Worm (Caenorhabditis elegans) whole organism, L4 larva: ENCODE measurements around the gene spig-5.
A peak's percentile ranks its signal among the peaks of the same experiment; 100 is the strongest.

Source experiments
- D1046.2 ChIP-seq: fragments of 200-800 bp; sonication (Bioruptor generic); IDR thresholded peaks from 2 replicates; pipeline ENCODE4 v1.3.6; 2022; ENCODE audit warnings: missing genetic modification characterization, missing compliant biosample characterization
- R02D3.7 ChIP-seq: fragments of 150-350 bp; sonication (generic microtip); optimal IDR thresholded peaks from 3 replicates; lab custom pipeline; 2014; ENCODE audit warnings: missing biosample characterization, missing genetic modification characterization
- ZK546.5 ChIP-seq, 2 experiments: sonication (generic microtip); optimal IDR thresholded peaks; 2 replicates each; lab custom pipeline; 2017; ENCODE audit warnings: missing biosample characterization in 2 of 2, missing genetic modification characterization in 2 of 2
- aly-2 ChIP-seq: sonication (generic microtip); optimal IDR thresholded peaks from 2 replicates; lab custom pipeline; 2018; ENCODE audit warnings: missing biosample characterization, missing genetic modification characterization
- daf-12 ChIP-seq: fragments of 150-350 bp; optimal IDR thresholded peaks from 2 replicates; lab custom pipeline; 2014; ENCODE audit warnings: missing biosample characterization, missing genetic modification reagents, missing genetic modification characterization
- dmd-8 ChIP-seq: fragments of 200-800 bp; sonication (Bioruptor generic); IDR thresholded peaks from 2 replicates; pipeline ENCODE4 v1.3.6; 2022; ENCODE audit warnings: missing genetic modification characterization, missing compliant biosample characterization
- dmd-9 ChIP-seq: fragments of 200-800 bp; sonication (Bioruptor generic); IDR thresholded peaks from 2 replicates; pipeline ENCODE4 v1.3.6; 2022; ENCODE audit warnings: missing genetic modification reagents, missing genetic modification characterization, missing compliant biosample characterization
- fkh-10 ChIP-seq: fragments of 150-350 bp; optimal IDR thresholded peaks from 2 replicates; lab custom pipeline; 2014; ENCODE audit warnings: missing biosample characterization, missing genetic modification reagents, missing genetic modification characterization
- hlh-11 ChIP-seq: fragments of 200-800 bp; sonication (Bioruptor generic); optimal IDR thresholded peaks from 2 replicates; lab custom pipeline; 2018; ENCODE audit warnings: mild to moderate bottlenecking, missing genetic modification characterization, missing compliant biosample characterization
- hmg-1.1 ChIP-seq: fragments of 200-800 bp; sonication (Bioruptor generic); IDR thresholded peaks from 2 replicates; pipeline ENCODE4 v1.3.6; 2022; ENCODE audit warnings: missing genetic modification reagents, missing genetic modification characterization, missing compliant biosample characterization
- lin-29 ChIP-seq: fragments of 200-800 bp; sonication (Bioruptor generic); IDR thresholded peaks from 2 replicates; pipeline ENCODE4 v1.3.6; 2022; ENCODE audit warnings: missing genetic modification reagents, missing genetic modification characterization, missing compliant biosample characterization
- lin-39 ChIP-seq: fragments of 150-350 bp; optimal IDR thresholded peaks from 2 replicates; lab custom pipeline; 2014; ENCODE audit warnings: missing biosample characterization, missing genetic modification reagents, missing genetic modification characterization
- mxl-2 ChIP-seq: fragments of 200-800 bp; sonication (Bioruptor generic); conservative IDR thresholded peaks from 2 replicates; pipeline ENCODE4 v1.3.6; 2022; ENCODE audit warnings: missing genetic modification reagents, missing genetic modification characterization, missing compliant biosample characterization
- nhr-28 ChIP-seq: fragments of 150-350 bp; optimal IDR thresholded peaks from 2 replicates; lab custom pipeline; 2014; ENCODE audit warnings: missing biosample characterization, missing genetic modification characterization
- nhr-48 ChIP-seq: sonication (generic microtip); optimal IDR thresholded peaks from 2 replicates; lab custom pipeline; 2016; ENCODE audit warnings: mild to moderate bottlenecking, missing genetic modification characterization, missing compliant biosample characterization
- nhr-76 ChIP-seq: fragments of 150-350 bp; optimal IDR thresholded peaks from 2 replicates; lab custom pipeline; 2014; ENCODE audit warnings: missing biosample characterization, missing genetic modification characterization
- nhr-77 ChIP-seq: fragments of 150-350 bp; optimal IDR thresholded peaks from 2 replicates; lab custom pipeline; 2014; ENCODE audit warnings: missing biosample characterization, missing genetic modification characterization
- set-16 ChIP-seq: fragments of 200-800 bp; sonication (Bioruptor generic); IDR thresholded peaks from 2 replicates; pipeline ENCODE4 v1.3.6; 2022; ENCODE audit warnings: missing genetic modification reagents, missing genetic modification characterization, missing compliant biosample characterization
- unc-62 ChIP-seq, 3 experiments: fragments of 150-350 bp in 1 of 3; sonication (generic microtip); optimal IDR thresholded peaks in 2 of 3; peaks in 1 of 3; 1 replicate in 1 of 3; 2 replicates in 2 of 3; lab custom pipeline; 2014 to 2017; ENCODE audit warnings: missing biosample characterization in 3 of 3, missing genetic modification characterization in 3 of 3, missing genetic modification reagents in 3 of 3, missing genotype in 1 of 3
- zip-2 ChIP-seq: fragments of 150-350 bp; optimal IDR thresholded peaks from 2 replicates; lab custom pipeline; 2014; ENCODE audit warnings: missing biosample characterization, missing genetic modification characterization

The spig-5 gene

ce11 chrV:14355738-14356368, 47.6 kb downstream of the spig-5 start, which contains the start of gene cyn-1 (continued):
- no peak for TF ChIP-seq ZK546.5 (tag; optimal IDR thresholded peaks at IDR 0.05; lab: Kevin White, UChicago)
- no peak for TF ChIP-seq dmd-9 (GFP tag; lab: Robert Waterston, UW)
- TF ChIP-seq nhr-76 (tag; lab: Kevin White, UChicago), result no peak
- TF ChIP-seq unc-62 (GFP tag; optimal IDR thresholded peaks at IDR 0.05 in 1 of 2; lab: Kevin White, UChicago), result no peak
- TF ChIP-seq unc-62 (tag; optimal IDR thresholded peaks at IDR 0.05; lab: Kevin White, UChicago), result no peak
- no peak for TF ChIP-seq D1046.2
- TF ChIP-seq hmg-1.1 (GFP tag; lab: Robert Waterston, UW), result peak; percentile 77
- TF ChIP-seq hlh-11 (tag; lab: Kevin White, UChicago), result peak; percentile 66
- TF ChIP-seq fkh-10 (GFP tag; lab: Kevin White, UChicago), result peak; percentile 69
- peak; percentile 24 for TF ChIP-seq nhr-48 (tag; lab: Kevin White, UChicago)
- no peak for TF ChIP-seq lin-39 (tag; lab: Kevin White, UChicago)
- peak; percentile 54 for TF ChIP-seq nhr-77
- TF ChIP-seq R02D3.7, result no peak
- no peak for TF ChIP-seq mxl-2
- no peak for TF ChIP-seq set-16 (GFP tag; lab: Robert Waterston, UW)
- TF ChIP-seq aly-2 (tag; lab: Kevin White, UChicago), result no peak
- no peak for TF ChIP-seq lin-29 (GFP tag; lab: Robert Waterston, UW)
- no peak for TF ChIP-seq daf-12
- peak; percentile 38 for TF ChIP-seq zip-2 (tag; lab: Kevin White, UChicago)
- peak; percentile 51 for TF ChIP-seq nhr-28 (tag; lab: Kevin White, UChicago)
- no peak for TF ChIP-seq dmd-8 (GFP tag; lab: Robert Waterston, UW)
